Fruit fly (Drosophila melanogaster): ENCODE measurements around the gene CG31643.

The CG31643 gene

dm6 chr2L:6062382-6063082, 24.6 kb downstream of the CG31643 start, which contains the start of the genes ND-51 and CG13994 (continued):
- TF ChIP-seq tgo (GFP tag; IDR thresholded peaks at IDR 0.05) (peak; percentile 85), caup (GFP tag; optimal IDR thresholded peaks at IDR 0.05; ENCODE audit: severe bottlenecking) (peak; percentile 85), CG7745 (tag; optimal IDR thresholded peaks at IDR 0.05) (peak; percentile 74), CG14860 (GFP tag; IDR thresholded peaks at IDR 0.05; ENCODE audit: partially characterized antibody) (no peak), repo (GFP tag; optimal IDR thresholded peaks at IDR 0.05) (peak; percentile 78), psq (GFP tag; optimal IDR thresholded peaks at IDR 0.05) (peak; percentile 17), Lim3 (GFP tag; IDR thresholded peaks at IDR 0.05) (no peak), Atf6 (GFP tag; IDR thresholded peaks at IDR 0.05) (peak; percentile 76), CG12744 (GFP tag; optimal IDR thresholded peaks at IDR 0.05) (peak; percentile 76), CG2116 (GFP tag; optimal IDR thresholded peaks at IDR 0.05) (peak; percentile 73), CG10147 (GFP tag; optimal IDR thresholded peaks at IDR 0.05) (peak; percentile 77), CG9817 (tag; optimal IDR thresholded peaks at IDR 0.05) (peak; percentile 87), CG18599 (GFP tag; optimal IDR thresholded peaks at IDR 0.05) (peak; percentile 86), stc (GFP tag; IDR thresholded peaks at IDR 0.05) (peak; percentile 65), CG1647 (GFP tag; optimal IDR thresholded peaks at IDR 0.05) (peak; percentile 83), CG11695 (GFP tag; IDR thresholded peaks at IDR 0.05) (peak; percentile 67), CG6765 (GFP tag; optimal IDR thresholded peaks at IDR 0.05) (no peak), Lhr (GFP tag; optimal IDR thresholded peaks at IDR 0.05) (peak; percentile 57), Dbx (GFP tag; IDR thresholded peaks at IDR 0.05) (peak; percentile 87), unpg (GFP tag; optimal IDR thresholded peaks at IDR 0.05) (peak; percentile 85), fu2 (GFP tag; optimal IDR thresholded peaks at IDR 0.05) (peak; percentile 83), Antp (GFP tag; optimal IDR thresholded peaks at IDR 0.05) (peak; percentile 89), CG3726 (GFP tag; IDR thresholded peaks at IDR 0.05) (no peak), jigr1 (GFP tag; IDR thresholded peaks at IDR 0.05) (peak; percentile 34; the same call in 1 of the 3 replicates), NK7.1 (GFP tag; optimal IDR thresholded peaks at IDR 0.05) (peak; percentile 57), mam (GFP tag; optimal IDR thresholded peaks at IDR 0.05) (peak; percentile 93), CG10654 (GFP tag; optimal IDR thresholded peaks at IDR 0.05) (peak; percentile 86), Asciz (GFP tag; optimal IDR thresholded peaks at IDR 0.05) (peak; percentile 55), CG6813 (GFP tag; optimal IDR thresholded peaks at IDR 0.05) (peak; percentile 47), CG10267 (tag; optimal IDR thresholded peaks at IDR 0.05) (peak; percentile 79), CG3838 (GFP tag; optimal IDR thresholded peaks at IDR 0.05) (peak; percentile 70), CG6854 (GFP tag; optimal IDR thresholded peaks at IDR 0.05) (no peak), ERR (GFP tag; optimal IDR thresholded peaks at IDR 0.05) (peak; percentile 83), yki (optimal IDR thresholded peaks at IDR 0.05) (no peak), CG3065 (GFP tag; optimal IDR thresholded peaks at IDR 0.05) (peak; percentile 43), Oli (tag; optimal IDR thresholded peaks at IDR 0.05) (peak; percentile 69), CG1529 (GFP tag; optimal IDR thresholded peaks at IDR 0.05) (peak; percentile 48), CG15479 (GFP tag; optimal IDR thresholded peaks at IDR 0.05) (peak; percentile 50), CG14710 (tag; optimal IDR thresholded peaks at IDR 0.05) (peak; percentile 91), z (GFP tag; IDR thresholded peaks at IDR 0.05) (no peak), sob (GFP tag; IDR thresholded peaks at IDR 0.05) (peak; percentile 91), CG5180 (GFP tag; optimal IDR thresholded peaks at IDR 0.05) (peak; percentile 42), CG10321 (GFP tag; IDR thresholded peaks at IDR 0.05) (no peak), danr (GFP tag; IDR thresholded peaks at IDR 0.05) (no peak), lmd (GFP tag; IDR thresholded peaks at IDR 0.05) (peak; percentile 80), Tbp (GFP tag; optimal IDR thresholded peaks at IDR 0.05) (no peak), CG10274 (GFP tag; optimal IDR thresholded peaks at IDR 0.05) (peak; percentile 17), twi (tag; optimal IDR thresholded peaks at IDR 0.05) (peak; percentile 63), Vsx1 (GFP tag; optimal IDR thresholded peaks at IDR 0.05) (no peak), MESR4 (GFP tag; optimal IDR thresholded peaks at IDR 0.05) (peak; percentile 48)

Measured in whole organism, embryonic.